Worm (Caenorhabditis elegans): ENCODE results near the gene ost-1.

DNA sequence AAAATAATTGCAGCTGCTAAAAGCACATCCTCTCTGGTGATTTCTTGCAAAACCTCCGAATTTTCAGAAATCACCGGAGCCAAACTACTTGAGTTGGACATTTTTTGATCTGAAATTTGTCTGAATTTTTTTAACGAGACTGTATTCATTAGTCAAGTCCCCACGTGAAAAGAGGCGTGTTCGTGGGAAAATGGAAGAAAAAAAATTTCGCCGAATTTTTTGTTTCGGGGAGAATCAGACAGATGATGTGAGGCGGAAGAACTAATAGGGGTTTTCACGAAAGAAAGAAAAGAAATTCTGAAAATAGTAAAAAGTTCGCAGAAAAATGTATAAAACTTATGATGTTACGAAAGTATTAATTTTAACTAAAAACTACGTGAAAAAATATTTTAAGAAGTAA, 11.4 kb downstream of the ost-1 start, which contains the start of gene srx-13:
- TF ChIP-seq ztf-11 (tag; optimal IDR thresholded peaks at IDR 0.05) (no peak), elt-1 (tag; optimal IDR thresholded peaks at IDR 0.05) (no peak), sma-9 (GFP tag; optimal IDR thresholded peaks at IDR 0.05) (no peak), sma-9 (tag; optimal IDR thresholded peaks at IDR 0.05) (no peak), mdl-1 (tag; optimal IDR thresholded peaks at IDR 0.05) (no peak)
